Worm (Caenorhabditis elegans): ENCODE data around the gene dars-1.

DNA sequence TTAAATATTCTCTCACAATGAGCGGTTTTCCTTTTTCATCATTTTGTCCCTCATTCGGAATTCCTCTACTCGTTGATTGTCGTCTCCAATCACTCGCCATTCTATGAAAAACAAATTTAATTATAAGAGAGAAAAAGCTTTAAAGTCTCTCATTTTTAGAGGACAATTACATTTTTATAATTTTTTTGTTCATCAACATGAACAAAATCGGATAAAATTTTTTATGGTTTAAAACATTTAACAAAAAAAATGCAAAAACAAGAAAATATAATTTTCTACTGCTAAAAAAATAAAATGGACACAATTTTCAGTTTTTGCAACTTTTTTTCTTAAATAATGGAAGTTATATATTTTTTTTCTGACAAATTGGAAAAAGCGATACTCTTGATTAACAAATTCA, 25.1 kb upstream of the dars-1 start, which contains the start of gene F55H2.7:
- no peak for TF ChIP-seq med-1 (GFP tag; optimal IDR thresholded peaks at IDR 0.05; ENCODE audit: insufficient read depth)
- TF ChIP-seq ztf-23 (GFP tag; IDR thresholded peaks at IDR 0.05): no peak

All from whole organism, midembryonic.